Worm (Caenorhabditis elegans): Measurements from ENCODE around the gene T15H9.5.
A peak's percentile ranks its signal among the peaks of the same experiment; 100 is the strongest.

DNA sequence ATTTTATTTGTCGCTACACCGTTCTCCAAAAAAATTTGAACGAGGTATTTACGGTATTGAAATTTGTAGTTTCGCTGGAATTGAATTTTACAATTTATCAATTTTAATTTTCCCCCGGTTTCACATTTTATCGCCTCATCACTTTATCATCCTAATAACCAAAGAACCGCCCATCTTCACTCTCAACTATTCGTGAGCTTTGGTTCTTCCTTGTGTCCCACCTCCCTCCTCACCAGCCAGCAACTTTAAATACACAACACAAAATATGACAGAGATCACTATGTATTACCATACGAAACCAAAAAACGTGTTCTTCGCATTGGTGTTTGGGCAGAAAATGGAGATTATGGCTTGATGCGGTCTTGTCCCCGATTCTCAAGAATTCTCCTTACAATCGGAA, 7.2 kb downstream of the T15H9.5 start:
- TF ChIP-seq elt-3 (tag; optimal IDR thresholded peaks at IDR 0.05) (no peak), nhr-77 (tag; optimal IDR thresholded peaks at IDR 0.05) (no peak), blmp-1 (tag; optimal IDR thresholded peaks at IDR 0.05; ENCODE audit: insufficient read depth) (no peak), mab-5 (tag; optimal IDR thresholded peaks at IDR 0.05) (no peak), nhr-12 (tag; optimal IDR thresholded peaks at IDR 0.05) (no peak), unc-62 (GFP tag; optimal IDR thresholded peaks at IDR 0.05) (no peak), lin-11 (tag; optimal IDR thresholded peaks at IDR 0.05) (no peak), lsy-2 (tag; optimal IDR thresholded peaks at IDR 0.05) (no peak), ceh-16 (tag; optimal IDR thresholded peaks at IDR 0.05) (no peak), mdl-1 (tag; optimal IDR thresholded peaks at IDR 0.05) (no peak), nhr-129 (tag; optimal IDR thresholded peaks at IDR 0.05) (peak; percentile 40), nhr-6 (tag; optimal IDR thresholded peaks at IDR 0.05) (no peak), zag-1 (tag; optimal IDR thresholded peaks at IDR 0.05) (no peak)

All from whole organism, L2 larva.